Fruit fly (Drosophila melanogaster) whole organism, embryonic: ENCODE results near the gene CG10345.

ENCODE experiments used
- Bdp1 ChIP-seq: fragments of 200-800 bp; sonication (Bioruptor generic); optimal IDR thresholded peaks from 3 replicates; lab custom pipeline; 2016; ENCODE audit warnings: missing biosample characterization, missing genetic modification characterization
- Bgb ChIP-seq: fragments of 200-800 bp; sonication (Bioruptor generic); IDR thresholded peaks from 2 replicates; pipeline ENCODE4 v1.3.6; 2022; ENCODE audit warnings: missing biosample characterization, missing genetic modification characterization; ENCODE audit not compliant: partially characterized antibody
- Blimp-1 ChIP-seq: fragments of 200-800 bp; sonication (Bioruptor generic); optimal IDR thresholded peaks from 3 replicates; lab custom pipeline; 2018; ENCODE audit warnings: missing biosample characterization, missing genetic modification characterization, mild to moderate bottlenecking, moderate library complexity, missing genetic modification reagents
- CG11456 ChIP-seq: fragments of 200-800 bp; sonication (Bioruptor generic); IDR thresholded peaks from 3 replicates; pipeline ENCODE4 v1.3.6; 2022; ENCODE audit warnings: missing biosample characterization, missing genetic modification characterization
- CG12104 ChIP-seq: fragments of 200-800 bp; sonication (Bioruptor generic); optimal IDR thresholded peaks from 3 replicates; lab custom pipeline; 2016; ENCODE audit warnings: missing biosample characterization, missing genetic modification characterization
- CG12391 ChIP-seq: fragments of 200-800 bp; sonication (Bioruptor generic); optimal IDR thresholded peaks from 3 replicates; lab custom pipeline; 2018; ENCODE audit warnings: missing biosample characterization, mild to moderate bottlenecking, missing genetic modification characterization, moderate library complexity
- CG18262 ChIP-seq: fragments of 200-800 bp; optimal IDR thresholded peaks from 3 replicates; lab custom pipeline; 2019; ENCODE audit warnings: missing biosample characterization, mild to moderate bottlenecking, missing genetic modification characterization, moderate library complexity
- CG2712 ChIP-seq: fragments of 200-800 bp; optimal IDR thresholded peaks from 3 replicates; lab custom pipeline; 2019; ENCODE audit warnings: missing biosample characterization, mild to moderate bottlenecking, missing genetic modification characterization, moderate library complexity
- CG30431 ChIP-seq: fragments of 200-800 bp; sonication (Bioruptor generic); optimal IDR thresholded peaks from 2 replicates; lab custom pipeline; 2017; ENCODE audit warnings: missing biosample characterization, missing genetic modification characterization
- CG34422 ChIP-seq: fragments of 200-800 bp; sonication (Bioruptor generic); IDR thresholded peaks from 3 replicates; pipeline ENCODE4 v1.3.6; 2022; ENCODE audit warnings: missing biosample characterization, missing genetic modification characterization
- CG3847 ChIP-seq: fragments of 200-800 bp; sonication (Bioruptor generic); IDR thresholded peaks from 2 replicates; pipeline ENCODE4 v1.3.6; 2022; ENCODE audit warnings: missing biosample characterization, missing genetic modification characterization
- CG3995 ChIP-seq: fragments of 200-800 bp; sonication (Bioruptor generic); optimal IDR thresholded peaks from 3 replicates; lab custom pipeline; 2016; ENCODE audit warnings: missing biosample characterization, missing genetic modification characterization
- CG4707 ChIP-seq: fragments of 200-800 bp; sonication (Bioruptor generic); optimal IDR thresholded peaks from 2 replicates; lab custom pipeline; 2018; ENCODE audit warnings: missing biosample characterization, mild to moderate bottlenecking, missing genetic modification characterization, moderate library complexity
- CG6689 ChIP-seq: fragments of 200-800 bp; sonication (Bioruptor generic); IDR thresholded peaks from 2 replicates; pipeline ENCODE4 v1.3.6; 2022; ENCODE audit warnings: missing biosample characterization, missing genetic modification characterization
- CG7271 ChIP-seq: fragments of 200-800 bp; sonication (Bioruptor generic); optimal IDR thresholded peaks from 2 replicates; lab custom pipeline; 2018; ENCODE audit warnings: missing biosample characterization, mild to moderate bottlenecking, missing genetic modification characterization, moderate library complexity
- CG7556 ChIP-seq: fragments of 200-800 bp; sonication (Bioruptor generic); optimal IDR thresholded peaks from 2 replicates; lab custom pipeline; 2017; ENCODE audit warnings: missing biosample characterization, mild to moderate bottlenecking, missing genetic modification characterization
- CG8924 ChIP-seq: fragments of 200-800 bp; optimal IDR thresholded peaks from 3 replicates; lab custom pipeline; 2019; ENCODE audit warnings: missing biosample characterization, mild to moderate bottlenecking, missing genetic modification characterization, moderate library complexity
- D19A ChIP-seq: fragments of 200-800 bp; optimal IDR thresholded peaks from 3 replicates; lab custom pipeline; 2019; ENCODE audit warnings: missing biosample characterization, mild to moderate bottlenecking, missing genetic modification characterization, moderate library complexity
- Doc3 ChIP-seq: fragments of 200-800 bp; sonication (Bioruptor generic); IDR thresholded peaks from 3 replicates; pipeline ENCODE4 v1.3.6; 2022; ENCODE audit warnings: missing biosample characterization, missing genetic modification characterization; ENCODE audit not compliant: partially characterized antibody
- HmgZ ChIP-seq: fragments of 200-800 bp; sonication (Bioruptor generic); optimal IDR thresholded peaks from 2 replicates; lab custom pipeline; 2018; ENCODE audit warnings: missing biosample characterization, mild to moderate bottlenecking, missing genetic modification characterization
- Hr51 ChIP-seq, 2 experiments: fragments of 200-800 bp; sonication (Bioruptor generic); optimal IDR thresholded peaks; 2 replicates in 1 of 2; 3 replicates in 1 of 2; lab custom pipeline; 2016 to 2018; ENCODE audit warnings: missing biosample characterization in 2 of 2, missing genetic modification characterization in 2 of 2, mild to moderate bottlenecking in 1 of 2, moderate library complexity in 1 of 2
- Kr ChIP-seq: fragments of 200-800 bp; sonication (Bioruptor generic); optimal IDR thresholded peaks from 2 replicates; lab custom pipeline; 2017; ENCODE audit warnings: missing biosample characterization, mild to moderate bottlenecking, missing genetic modification characterization
- Meics ChIP-seq: fragments of 200-800 bp; sonication (Bioruptor generic); optimal IDR thresholded peaks from 2 replicates; lab custom pipeline; 2017; ENCODE audit warnings: missing biosample characterization, mild to moderate bottlenecking, missing genetic modification characterization
- NfI ChIP-seq: fragments of 200-800 bp; sonication (Bioruptor generic); optimal IDR thresholded peaks from 3 replicates; lab custom pipeline; 2018; ENCODE audit warnings: missing biosample characterization, mild to moderate bottlenecking, missing genetic modification characterization, moderate library complexity
- Sox100B ChIP-seq: fragments of 200-800 bp; sonication (Bioruptor generic); optimal IDR thresholded peaks from 3 replicates; lab custom pipeline; 2018; ENCODE audit warnings: missing biosample characterization, mild to moderate bottlenecking, missing genetic modification characterization
- chinmo ChIP-seq: fragments of 200-800 bp; sonication (Bioruptor generic); IDR thresholded peaks from 4 replicates; pipeline ENCODE4 v1.3.6; 2022; ENCODE audit warnings: missing biosample characterization, missing genetic modification characterization; ENCODE audit not compliant: partially characterized antibody
- chm ChIP-seq: fragments of 200-800 bp; sonication (Bioruptor generic); IDR thresholded peaks from 2 replicates; pipeline ENCODE4 v1.3.6; 2022; ENCODE audit warnings: missing biosample characterization, missing genetic modification characterization
- crol ChIP-seq: fragments of 200-800 bp; sonication (Bioruptor generic); IDR thresholded peaks from 2 replicates; pipeline ENCODE4 v1.3.6; 2022; ENCODE audit warnings: missing biosample characterization, missing genetic modification characterization
- dmrt99B ChIP-seq: fragments of 200-800 bp; sonication (Bioruptor generic); optimal IDR thresholded peaks from 2 replicates; lab custom pipeline; 2018; ENCODE audit warnings: missing biosample characterization, mild to moderate bottlenecking, missing genetic modification characterization, moderate library complexity
- exex ChIP-seq: fragments of 200-800 bp; sonication (Bioruptor generic); optimal IDR thresholded peaks from 4 replicates; lab custom pipeline; 2018; ENCODE audit warnings: missing biosample characterization, mild to moderate bottlenecking, missing genetic modification characterization, moderate library complexity
- fru ChIP-seq: fragments of >200 bp; optimal IDR thresholded peaks from 2 replicates; lab custom pipeline; 2017
- ftz-f1 ChIP-seq: fragments of 200-800 bp; sonication (Bioruptor generic); optimal IDR thresholded peaks from 2 replicates; lab custom pipeline; 2016; ENCODE audit warnings: missing biosample characterization, missing genetic modification characterization
- gem ChIP-seq: fragments of 200-800 bp; sonication (Bioruptor generic); optimal IDR thresholded peaks from 2 replicates; lab custom pipeline; 2019; ENCODE audit warnings: missing biosample characterization, mild to moderate bottlenecking, missing genetic modification characterization, moderate library complexity
- grn ChIP-seq: fragments of 200-800 bp; sonication (Bioruptor generic); optimal IDR thresholded peaks from 3 replicates; lab custom pipeline; 2017; ENCODE audit warnings: missing biosample characterization, missing genetic modification characterization
- ham ChIP-seq: fragments of 200-800 bp; sonication (Bioruptor generic); IDR thresholded peaks from 2 replicates; pipeline ENCODE4 v1.3.6; 2022; ENCODE audit warnings: missing biosample characterization, missing genetic modification characterization
- jigr1 ChIP-seq: fragments of 200-800 bp; sonication (Bioruptor generic); IDR thresholded peaks from 3 replicates; pipeline ENCODE4 v1.3.6; 2022; ENCODE audit warnings: missing biosample characterization, missing genetic modification characterization
- jing ChIP-seq: fragments of 200-800 bp; sonication (Bioruptor generic); optimal IDR thresholded peaks from 2 replicates; lab custom pipeline; 2018; ENCODE audit warnings: missing biosample characterization, mild to moderate bottlenecking, missing genetic modification characterization
- lab ChIP-seq: fragments of 200-800 bp; sonication (Bioruptor generic); optimal IDR thresholded peaks from 3 replicates; lab custom pipeline; 2017; ENCODE audit warnings: missing biosample characterization, missing genetic modification characterization, mild to moderate bottlenecking, moderate library complexity, missing genetic modification reagents
- nerfin-2 ChIP-seq: fragments of 200-800 bp; sonication (Bioruptor generic); IDR thresholded peaks from 2 replicates; pipeline ENCODE4 v1.3.6; 2022; ENCODE audit warnings: missing biosample characterization, missing genetic modification characterization; ENCODE audit not compliant: partially characterized antibody
- pan ChIP-seq, 4 experiments: fragments of >200 bp in 3 of 4; fragments of 200-800 bp in 1 of 4; sonication (Bioruptor generic) in 1 of 4; optimal IDR thresholded peaks in 3 of 4; IDR thresholded peaks in 1 of 4; 2 replicates each; pipeline versions ENCODE4 v1.3.6 to Lab custom; 2017 to 2022; ENCODE audit warnings: missing biosample characterization in 2 of 4, missing genetic modification characterization in 2 of 4, mixed read lengths in 1 of 4
- pfk ChIP-seq: fragments of 200-800 bp; sonication (Bioruptor generic); optimal IDR thresholded peaks from 2 replicates; lab custom pipeline; 2018; ENCODE audit warnings: missing biosample characterization, mild to moderate bottlenecking, missing genetic modification characterization, moderate library complexity
- sr ChIP-seq: fragments of 200-800 bp; sonication (Bioruptor generic); IDR thresholded peaks from 3 replicates; pipeline ENCODE4 v1.3.6; 2022; ENCODE audit warnings: missing biosample characterization, missing genetic modification characterization
- stwl ChIP-seq: fragments of 200-800 bp; sonication (Bioruptor generic); optimal IDR thresholded peaks from 3 replicates; lab custom pipeline; 2018; ENCODE audit warnings: missing biosample characterization, mild to moderate bottlenecking, missing genetic modification characterization, moderate library complexity
- tap ChIP-seq: fragments of 200-800 bp; optimal IDR thresholded peaks from 3 replicates; lab custom pipeline; 2019; ENCODE audit warnings: missing biosample characterization, mild to moderate bottlenecking, missing genetic modification characterization, moderate library complexity
- ttk ChIP-seq: fragments of 200-800 bp; sonication (Bioruptor generic); IDR thresholded peaks from 2 replicates; pipeline ENCODE4 v2.1.2; 2022; ENCODE audit warnings: missing biosample characterization, missing genetic modification characterization
- twi ChIP-seq: fragments of 200-800 bp; optimal IDR thresholded peaks from 2 replicates; lab custom pipeline; 2019; ENCODE audit warnings: missing biosample characterization, mild to moderate bottlenecking, missing genetic modification characterization, moderate library complexity

The CG10345 gene

DNA sequence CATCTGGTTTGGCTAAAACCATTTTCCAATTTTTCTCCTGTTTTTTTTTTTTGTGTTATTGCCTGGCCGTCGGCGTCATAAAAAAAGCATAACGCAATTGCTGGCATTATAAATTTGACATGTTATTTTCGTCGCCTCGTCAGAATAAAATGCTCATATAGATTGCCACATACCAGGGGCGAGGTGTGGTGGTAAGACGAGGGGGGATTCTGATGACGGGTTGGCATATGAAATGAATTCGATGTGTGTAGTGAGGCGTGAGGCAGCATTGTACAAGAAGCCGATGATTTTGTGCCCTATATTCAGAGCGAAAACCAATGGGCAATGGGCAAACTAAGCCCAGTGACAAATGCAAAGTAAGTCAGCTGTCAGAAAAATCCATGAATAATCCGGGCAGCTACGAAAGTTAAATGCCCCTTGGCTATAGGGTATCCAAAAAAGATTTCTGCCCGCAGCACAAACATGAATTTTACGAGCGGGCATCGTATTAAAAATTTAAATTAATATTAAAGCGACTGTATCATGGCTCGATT, 46.0 kb downstream of the CG10345 start (continued):
- TF ChIP-seq CG11456 (peak; percentile 67), ham (GFP tag; lab: Robert Waterston, UW) (no peak), HmgZ (no peak), CG30431 (GFP tag; lab: Kevin White, UChicago) (no peak), CG3847 (peak; percentile 44), pan (optimal IDR thresholded peaks at IDR 0.05; lab: Kevin White, UChicago) (no peak), pan (GFP tag; optimal IDR thresholded peaks at IDR 0.05 in 1 of 2, IDR thresholded peaks at IDR 0.05 in 1 of 2) (peak in 1 of 2 experiments; percentile 48)

DNA sequence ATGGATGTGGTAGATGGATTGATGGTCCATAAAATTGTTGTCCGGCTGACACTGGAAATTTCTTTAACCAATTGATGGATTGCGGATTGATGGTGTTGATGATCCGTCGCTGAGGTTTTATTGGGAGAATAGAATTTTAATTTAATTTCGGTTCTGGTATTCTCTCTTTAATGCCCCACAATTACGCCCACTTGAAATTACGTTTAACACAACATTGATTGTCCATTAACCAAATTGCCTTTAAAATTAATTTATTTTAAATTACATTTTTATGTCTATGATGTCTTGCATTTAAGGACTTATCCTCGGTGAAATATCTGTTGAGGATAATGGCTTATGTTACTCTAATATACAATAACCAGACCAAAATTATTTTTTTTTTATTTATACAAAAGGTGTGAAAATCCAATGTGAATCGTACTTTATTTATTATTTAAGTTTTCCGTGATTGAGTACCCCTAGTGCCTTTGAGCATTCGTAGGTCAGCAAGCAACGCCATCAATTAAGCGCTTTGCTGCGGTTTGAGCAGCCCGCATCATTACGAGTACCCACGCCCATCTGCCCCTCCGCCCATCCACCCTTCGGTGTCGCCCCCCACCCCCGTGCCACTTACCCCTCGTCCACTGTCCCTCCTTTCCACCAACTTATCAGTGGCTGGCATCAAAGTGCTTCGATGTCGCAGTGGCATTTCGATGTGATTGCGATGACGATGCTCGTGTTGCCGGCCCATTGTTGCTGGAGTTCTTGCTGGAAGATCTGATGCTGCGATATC, 51.0 kb downstream of the CG10345 start:
- peak; percentile 20 for TF ChIP-seq dmrt99B (tag; lab: Kevin White, UChicago)
- no peak for TF ChIP-seq Kr (GFP tag; lab: Kevin White, UChicago)
- peak; percentile 40 for TF ChIP-seq D19A (tag; lab: Kevin White, UChicago)
- TF ChIP-seq stwl (tag; lab: Kevin White, UChicago): no peak
- TF ChIP-seq CG7271: no peak
- no peak for TF ChIP-seq jing (GFP tag; lab: Kevin White, UChicago)
- TF ChIP-seq chinmo (GFP tag; lab: Robert Waterston, UW): peak; percentile 62; the same call in 1 of the 4 replicates
- TF ChIP-seq twi: no peak
- TF ChIP-seq CG3995: no peak
- TF ChIP-seq fru: no peak
- TF ChIP-seq ftz-f1 (GFP tag; lab: Kevin White, UChicago): no peak
- peak; percentile 57 for TF ChIP-seq CG18262
- TF ChIP-seq pfk (GFP tag; lab: Kevin White, UChicago): no peak
- TF ChIP-seq CG8924 (tag; lab: Kevin White, UChicago): no peak
- peak; percentile 23 for TF ChIP-seq gem (tag; lab: Kevin White, UChicago)
- 0 out of 3 replicates have a peak, but pooled peaks have one; percentile 28 for TF ChIP-seq sr (GFP tag; lab: Robert Waterston, UW)
- no peak for TF ChIP-seq ttk (GFP tag; lab: Robert Waterston, UW)
- TF ChIP-seq Blimp-1 (GFP tag; lab: Kevin White, UChicago): peak; percentile 42
- TF ChIP-seq CG34422: 0 out of 3 replicates have a peak, but pooled peaks have one; percentile 32
- TF ChIP-seq Sox100B (GFP tag; lab: Kevin White, UChicago): peak; percentile 56
- TF ChIP-seq CG12104 (GFP tag; lab: Kevin White, UChicago): peak; percentile 60
- TF ChIP-seq Bdp1 (GFP tag; lab: Kevin White, UChicago): no peak
- no peak for TF ChIP-seq CG4707 (GFP tag; lab: Kevin White, UChicago)
- TF ChIP-seq Bgb (GFP tag; lab: Robert Waterston, UW): 0 out of 2 replicates have a peak, but pooled peaks have one; percentile 21
- peak; percentile 51; the same call in 1 of the 2 replicates for TF ChIP-seq chm (GFP tag; lab: Robert Waterston, UW)
- peak; percentile 15 for TF ChIP-seq lab
- peak in 1 of 2 experiments; percentile 2 for TF ChIP-seq Hr51 (GFP tag; optimal IDR thresholded peaks at IDR 0.05; lab: Kevin White, UChicago)
- TF ChIP-seq grn: peak; percentile 24
- TF ChIP-seq CG2712: peak; percentile 18
- peak; percentile 11 for TF ChIP-seq Meics (GFP tag; lab: Kevin White, UChicago)
- peak; percentile 12 for TF ChIP-seq CG12391 (tag; lab: Kevin White, UChicago)
- TF ChIP-seq CG7556: peak; percentile 24
- TF ChIP-seq crol (GFP tag; lab: Robert Waterston, UW): peak; percentile 92
- no peak for TF ChIP-seq NfI
- TF ChIP-seq tap (tag; lab: Kevin White, UChicago): peak; percentile 17
- TF ChIP-seq jigr1 (GFP tag; lab: Robert Waterston, UW): no peak
- no peak for TF ChIP-seq exex (tag; lab: Kevin White, UChicago)
- TF ChIP-seq nerfin-2 (GFP tag; lab: Robert Waterston, UW): no peak
- TF ChIP-seq Doc3 (GFP tag; lab: Robert Waterston, UW): no peak
- TF ChIP-seq CG6689 (GFP tag; lab: Robert Waterston, UW): no peak
